Worm (Caenorhabditis elegans): ENCODE data around the gene ppm-1.A.

Gene ppm-1.A

ce11 chrV:10503011-10503410 lies 33.2 kb downstream of the ppm-1.A start, which contains the start of gene C35A5.11:
Gene C35A5.11, minus strand, starts transcription at chrV:10503111.
- TF ChIP-seq unc-62 (GFP tag; optimal IDR thresholded peaks at IDR 0.05 in 1 of 2) (peak in 1 of 2 experiments; percentile 20), unc-62 (tag; optimal IDR thresholded peaks at IDR 0.05) (no peak), ceh-32 (tag; optimal IDR thresholded peaks at IDR 0.05; ENCODE audit: poor library complexity) (no peak)

- TF ChIP-seq T20F7.1 (GFP tag; optimal IDR thresholded peaks at IDR 0.05) (no peak), nhr-111 (GFP tag; optimal IDR thresholded peaks at IDR 0.05) (no peak), mep-1 (tag; optimal IDR thresholded peaks at IDR 0.05) (no peak), lin-13 (GFP tag; optimal IDR thresholded peaks at IDR 0.05) (no peak), zip-11 (GFP tag; IDR thresholded peaks at IDR 0.05) (no peak), daf-8 (GFP tag; IDR thresholded peaks at IDR 0.05) (no peak), snpc-4 (tag; optimal IDR thresholded peaks at IDR 0.05) (no peak), F49E8.2 (tag; optimal IDR thresholded peaks at IDR 0.05; ENCODE audit: borderline replicate concordance) (no peak), Y48G9A.11 (GFP tag; IDR thresholded peaks at IDR 0.05) (no peak), pha-4 (GFP tag; IDR thresholded peaks at IDR 0.05) (no peak), pha-4 (tag; optimal IDR thresholded peaks at IDR 0.05) (no peak), lin-38 (GFP tag; IDR thresholded peaks at IDR 0.05) (no peak), mes-2 (tag; optimal IDR thresholded peaks at IDR 0.05; ENCODE audit: poor library complexity, severe bottlenecking) (no peak), nhr-41 (GFP tag; IDR thresholded peaks at IDR 0.05) (no peak), mdl-1 (tag; optimal IDR thresholded peaks at IDR 0.05) (no peak)
Observed at ce11 chrV:10501295-10501694, 34.9 kb downstream of the ppm-1.A start, which contains the start of gene C35A5.3. Gene C35A5.3, minus strand, starts transcription at chrV:10501395.

- TF ChIP-seq unc-62 (GFP tag; optimal IDR thresholded peaks at IDR 0.05 in 1 of 2) = peak in 1 of 2 experiments; percentile 28
- TF ChIP-seq unc-62 (tag; optimal IDR thresholded peaks at IDR 0.05) = no peak
- TF ChIP-seq aly-2 (tag; optimal IDR thresholded peaks at IDR 0.05) = no peak
Observed at ce11 chrV:10496733-10497132, 39.5 kb downstream of the ppm-1.A start, which contains the start of gene C35A5.4. Gene C35A5.4, plus strand, starts transcription at chrV:10497033.

DNA sequence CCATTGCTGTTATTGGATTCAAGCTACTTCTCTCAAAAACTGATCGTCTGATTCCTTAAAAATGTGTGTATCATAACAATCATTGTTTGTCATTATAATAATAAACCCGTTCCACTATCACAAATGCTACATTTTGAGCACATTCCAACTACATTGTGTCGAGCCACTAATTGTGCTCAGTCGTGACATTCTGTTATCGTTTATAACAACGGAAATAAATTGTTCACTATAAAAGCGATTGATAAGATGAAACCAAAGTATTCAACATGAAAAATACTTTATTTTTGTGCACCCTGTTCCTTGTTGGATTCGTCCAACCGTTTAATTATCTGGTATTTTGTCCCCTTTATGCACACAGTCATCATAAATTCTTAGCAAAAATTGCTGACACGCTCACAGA lies 43.0 kb downstream of the ppm-1.A start, which contains the start of gene ugt-33:
TSS of gene ugt-33 (plus strand) at position 260 of the 400 bp plus-strand sequence.
- TF ChIP-seq unc-39 (tag; optimal IDR thresholded peaks at IDR 0.05) (no peak), nhr-77 (tag; optimal IDR thresholded peaks at IDR 0.05) (peak; percentile 54), hmg-1.1 (GFP tag; IDR thresholded peaks at IDR 0.05) (no peak), aha-1 (tag) (peak; percentile 81), F37D6.2 (tag; optimal IDR thresholded peaks at IDR 0.05) (no peak), T26A8.4 (GFP tag; IDR thresholded peaks at IDR 0.05) (no peak), unc-62 (GFP tag; optimal IDR thresholded peaks at IDR 0.05 in 1 of 2) (no peak), unc-62 (tag; optimal IDR thresholded peaks at IDR 0.05) (no peak), dmd-8 (GFP tag; IDR thresholded peaks at IDR 0.05) (no peak), daf-8 (GFP tag; IDR thresholded peaks at IDR 0.05) (no peak), nhr-28 (tag; optimal IDR thresholded peaks at IDR 0.05) (peak; percentile 97), T20F7.1 (GFP tag; optimal IDR thresholded peaks at IDR 0.05) (no peak), D1046.2 (GFP tag; IDR thresholded peaks at IDR 0.05) (no peak), fkh-10 (GFP tag; optimal IDR thresholded peaks at IDR 0.05) (no peak), php-3 (GFP tag; IDR thresholded peaks at IDR 0.05) (0 out of 2 replicates have a peak, but pooled peaks have one; percentile 11), gei-8 (GFP tag; optimal IDR thresholded peaks at IDR 0.05) (no peak), pqm-1 (tag; optimal IDR thresholded peaks at IDR 0.05) (peak; percentile 74), mxl-2 (GFP tag; conservative IDR thresholded peaks at IDR 0.05) (no peak), ceh-20 (GFP tag; IDR thresholded peaks at IDR 0.05) (no peak), tag-97 (GFP tag; IDR thresholded peaks at IDR 0.05) (no peak), dmd-6 (GFP tag; IDR thresholded peaks at IDR 0.05) (peak; percentile 37; the same call in 1 of the 2 replicates), nhr-41 (GFP tag; IDR thresholded peaks at IDR 0.05) (no peak), ceh-44 (GFP tag; IDR thresholded peaks at IDR 0.05) (no peak), dve-1 (tag; optimal IDR thresholded peaks at IDR 0.05; ENCODE audit: insufficient read depth) (peak; percentile 62), snpc-1.2 (GFP tag; IDR thresholded peaks at IDR 0.05) (no peak), F44E2.7 (GFP tag; IDR thresholded peaks at IDR 0.05) (no peak), ces-1 (GFP tag; optimal IDR thresholded peaks at IDR 0.05) (no peak), fos-1 (tag; optimal IDR thresholded peaks at IDR 0.05) (no peak), nhr-25 (tag; optimal IDR thresholded peaks at IDR 0.05; ENCODE audit: borderline replicate concordance, insufficient read depth) (no peak), daf-16 (GFP tag; optimal IDR thresholded peaks at IDR 0.05) (no peak), daf-16 (tag; optimal IDR thresholded peaks at IDR 0.05) (peak; percentile 63), ama-1 (optimal IDR thresholded peaks at IDR 0.05) (no peak)

All from whole organism, L4 larva.